Fruit fly (Drosophila melanogaster): ENCODE data around the gene Brf.

- TF ChIP-seq aop (GFP tag; IDR thresholded peaks at IDR 0.05) (no peak), sima (GFP tag; optimal IDR thresholded peaks at IDR 0.05) (no peak), twi (tag; optimal IDR thresholded peaks at IDR 0.05) (no peak), CG18011 (GFP tag; optimal IDR thresholded peaks at IDR 0.05) (no peak), Nf-YA (GFP tag; IDR thresholded peaks at IDR 0.05) (no peak), gfzf (GFP tag; optimal IDR thresholded peaks at IDR 0.05) (no peak), eve (GFP tag; optimal IDR thresholded peaks at IDR 0.05) (no peak), D (optimal IDR thresholded peaks at IDR 0.05) (no peak), D (GFP tag; optimal IDR thresholded peaks at IDR 0.05) (no peak), CG4730 (GFP tag; IDR thresholded peaks at IDR 0.05) (no peak), Dad (GFP tag; optimal IDR thresholded peaks at IDR 0.05) (no peak)
These were observed 35.1 kb upstream of the Brf start for dm6 chr3R:17426265-17426664.
